Worm (Caenorhabditis elegans): ENCODE measurements around the gene gid-2.

- TF ChIP-seq ceh-82 (tag; optimal IDR thresholded peaks at IDR 0.05) (no peak), aly-2 (tag; optimal IDR thresholded peaks at IDR 0.05) (no peak), R02D3.7 (tag; optimal IDR thresholded peaks at IDR 0.05) (no peak)
Measured at ce11 chrX:2441163-2441562, 2.4 kb upstream of the gid-2 start.
